Worm (Caenorhabditis elegans) whole organism, mixed stage, embryonic: ENCODE results near the gene gst-41.

ENCODE experiments used
- lin-13 ChIP-seq: fragments of 150-350 bp; optimal IDR thresholded peaks from 2 replicates; lab custom pipeline; 2014; ENCODE audit warnings: missing biosample characterization, missing genetic modification characterization
- lsy-2 ChIP-seq: fragments of 150-350 bp; optimal IDR thresholded peaks from 2 replicates; lab custom pipeline; 2014; ENCODE audit warnings: missing biosample characterization, missing genetic modification characterization
- mep-1 ChIP-seq: fragments of 150-350 bp; optimal IDR thresholded peaks from 2 replicates; lab custom pipeline; 2017; ENCODE audit warnings: missing biosample characterization, missing genetic modification reagents, missing genetic modification characterization, inconsistent platforms
- mls-2 ChIP-seq: sonication (generic microtip); optimal IDR thresholded peaks from 2 replicates; lab custom pipeline; 2016; ENCODE audit warnings: mild to moderate bottlenecking, missing genetic modification characterization, moderate library complexity, missing compliant biosample characterization
- nhr-237 ChIP-seq: fragments of 150-350 bp; optimal IDR thresholded peaks from 2 replicates; lab custom pipeline; 2014; ENCODE audit warnings: missing biosample characterization, missing genetic modification characterization
- nhr-28 ChIP-seq: fragments of 150-350 bp; optimal IDR thresholded peaks from 2 replicates; lab custom pipeline; 2014; ENCODE audit warnings: missing biosample characterization, missing genetic modification characterization
- snpc-4 ChIP-seq: fragments of 150-350 bp; optimal IDR thresholded peaks from 2 replicates; lab custom pipeline; 2014; ENCODE audit warnings: missing biosample characterization, missing genetic modification characterization

DNA sequence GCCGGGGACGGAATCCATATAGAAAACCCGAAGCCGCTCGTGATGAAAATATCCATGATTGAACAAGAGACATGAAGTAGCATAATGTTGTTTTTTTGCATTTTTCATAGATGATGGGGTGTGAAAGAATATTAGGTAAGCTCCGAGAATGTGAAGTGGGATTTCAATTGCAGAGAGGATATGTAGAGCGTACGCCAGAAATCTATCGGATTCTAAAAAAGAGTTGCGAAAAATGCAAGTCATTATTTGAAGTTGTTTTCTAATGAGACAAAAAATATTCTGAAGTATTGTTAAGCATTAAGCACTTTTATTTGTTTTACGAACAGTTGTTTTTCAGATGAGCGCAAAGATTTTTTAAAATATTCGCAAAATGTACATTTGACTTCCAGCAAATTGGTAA lies 25.2 kb upstream of the gst-41 start, which contains the start of gene F18E3.10:
- TF ChIP-seq nhr-28 (tag; lab: Kevin White, UChicago) (no peak), snpc-4 (no peak), nhr-237 (tag; lab: Kevin White, UChicago) (no peak), lsy-2 (no peak), lin-13 (no peak), mls-2 (tag; lab: Kevin White, UChicago) (no peak), mep-1 (tag; lab: Kevin White, UChicago) (no peak)
